Worm (Caenorhabditis elegans) whole organism, young adult: Measurements from ENCODE around the gene W09C2.9.

Experiments
- B0019.2 ChIP-seq: fragments of 200-800 bp; sonication (Bioruptor generic); conservative IDR thresholded peaks from 2 replicates; pipeline ENCODE4 v1.3.6; 2022; ENCODE audit warnings: missing genetic modification reagents, missing genetic modification characterization, missing compliant biosample characterization
- F39B2.1 ChIP-seq: fragments of 200-800 bp; sonication (Bioruptor generic); IDR thresholded peaks from 2 replicates; pipeline ENCODE4 v1.3.6; 2022; ENCODE audit warnings: missing genetic modification reagents, missing genetic modification characterization, missing compliant biosample characterization
- F57A8.1 ChIP-seq: fragments of 200-800 bp; sonication (Bioruptor generic); optimal IDR thresholded peaks from 2 replicates; lab custom pipeline; 2018; ENCODE audit warnings: mild to moderate bottlenecking, missing genetic modification characterization, moderate library complexity, missing compliant biosample characterization
- T07F8.4 ChIP-seq: sonication (generic microtip); optimal IDR thresholded peaks from 2 replicates; lab custom pipeline; 2016; ENCODE audit warnings: mild to moderate bottlenecking, missing genetic modification characterization, moderate library complexity, missing compliant biosample characterization
- Y53F4B.3 ChIP-seq: fragments of 200-800 bp; sonication (Bioruptor generic); IDR thresholded peaks from 2 replicates; pipeline ENCODE4 v1.3.6; 2022; ENCODE audit warnings: missing genetic modification reagents, missing genetic modification characterization, missing compliant biosample characterization
- aptf-2 ChIP-seq: fragments of 200-800 bp; sonication (Bioruptor generic); conservative IDR thresholded peaks from 2 replicates; pipeline ENCODE4 v1.3.6; 2022; ENCODE audit warnings: missing genetic modification reagents, missing genetic modification characterization, missing compliant biosample characterization
- atf-7 ChIP-seq: sonication (generic microtip); optimal IDR thresholded peaks from 2 replicates; lab custom pipeline; 2017; ENCODE audit warnings: mild to moderate bottlenecking, missing genetic modification characterization, missing compliant biosample characterization
- athp-1 ChIP-seq: sonication (generic microtip); optimal IDR thresholded peaks from 2 replicates; lab custom pipeline; 2017; ENCODE audit warnings: mild to moderate bottlenecking, missing genetic modification characterization, missing compliant biosample characterization
- attf-3 ChIP-seq: fragments of 200-800 bp; sonication (Bioruptor generic); conservative IDR thresholded peaks from 2 replicates; pipeline ENCODE4 v1.3.6; 2022; ENCODE audit warnings: missing genetic modification reagents, missing genetic modification characterization, missing compliant biosample characterization
- bed-2 ChIP-seq: fragments of 200-800 bp; sonication (Bioruptor generic); IDR thresholded peaks from 2 replicates; pipeline ENCODE4 v1.3.6; 2022; ENCODE audit warnings: missing genetic modification reagents, missing genetic modification characterization, missing compliant biosample characterization
- cebp-2 ChIP-seq: fragments of 200-800 bp; sonication (Bioruptor generic); IDR thresholded peaks from 2 replicates; pipeline ENCODE4 v1.3.6; 2022; ENCODE audit warnings: missing genetic modification characterization, missing compliant biosample characterization
- dpff-1 ChIP-seq: sonication (generic microtip); optimal IDR thresholded peaks from 2 replicates; lab custom pipeline; 2017; ENCODE audit warnings: mild to moderate bottlenecking, missing genetic modification characterization, missing compliant biosample characterization
- egl-18 ChIP-seq: fragments of 200-800 bp; sonication (Bioruptor generic); IDR thresholded peaks from 2 replicates; pipeline ENCODE4 v1.3.6; 2022; ENCODE audit warnings: missing genetic modification reagents, missing genetic modification characterization, missing compliant biosample characterization
- egrh-3 ChIP-seq: fragments of 200-800 bp; sonication (Bioruptor generic); IDR thresholded peaks from 2 replicates; pipeline ENCODE4 v1.3.6; 2022; ENCODE audit warnings: missing genetic modification reagents, missing genetic modification characterization, missing compliant biosample characterization
- ekl-4 ChIP-seq: fragments of 200-800 bp; sonication (Bioruptor generic); IDR thresholded peaks from 2 replicates; pipeline ENCODE4 v1.3.6; 2022; ENCODE audit warnings: missing genetic modification reagents, missing genetic modification characterization, missing compliant biosample characterization
- ets-4 ChIP-seq: fragments of 200-800 bp; sonication (Bioruptor generic); optimal IDR thresholded peaks from 2 replicates; lab custom pipeline; 2018; ENCODE audit warnings: mild to moderate bottlenecking, missing genetic modification characterization, missing compliant biosample characterization
- fkh-3 ChIP-seq: sonication (generic microtip); optimal IDR thresholded peaks from 2 replicates; lab custom pipeline; 2016; ENCODE audit warnings: mild to moderate bottlenecking, missing genetic modification characterization, missing compliant biosample characterization
- gei-17 ChIP-seq: fragments of 200-800 bp; sonication (Bioruptor generic); optimal IDR thresholded peaks from 2 replicates; lab custom pipeline; 2018; ENCODE audit warnings: mild to moderate bottlenecking, missing genetic modification characterization, missing compliant biosample characterization
- him-1 ChIP-seq: sonication (generic microtip); optimal IDR thresholded peaks from 2 replicates; lab custom pipeline; 2016; ENCODE audit warnings: missing genotype, missing genetic modification reagents, missing genetic modification characterization, missing compliant biosample characterization
- hmg-1.2 ChIP-seq: fragments of 200-800 bp; sonication (Bioruptor generic); IDR thresholded peaks from 2 replicates; pipeline ENCODE4 v1.3.6; 2022; ENCODE audit warnings: missing genetic modification reagents, missing genetic modification characterization, missing compliant biosample characterization
- hrde-1 ChIP-seq: sonication (generic microtip); optimal IDR thresholded peaks from 2 replicates; lab custom pipeline; 2016; ENCODE audit warnings: missing genetic modification characterization, mild to moderate bottlenecking, missing compliant biosample characterization, moderate library complexity, missing genotype, missing genetic modification reagents, borderline replicate concordance
- let-526 ChIP-seq: fragments of 200-800 bp; sonication (Bioruptor generic); IDR thresholded peaks from 2 replicates; pipeline ENCODE4 v1.3.6; 2022; ENCODE audit warnings: missing genetic modification reagents, missing genetic modification characterization, missing compliant biosample characterization
- lin-40 ChIP-seq: sonication (generic microtip); optimal IDR thresholded peaks from 2 replicates; lab custom pipeline; 2016; ENCODE audit warnings: missing genetic modification characterization, mild to moderate bottlenecking, missing compliant biosample characterization, missing genotype, missing genetic modification reagents
- lin-54 ChIP-seq: fragments of 200-800 bp; sonication (Bioruptor generic); optimal IDR thresholded peaks from 2 replicates; lab custom pipeline; 2018; ENCODE audit warnings: mild to moderate bottlenecking, missing genetic modification characterization, missing compliant biosample characterization
- lsl-1 ChIP-seq: fragments of 200-800 bp; sonication (Bioruptor generic); optimal IDR thresholded peaks from 2 replicates; lab custom pipeline; 2018; ENCODE audit warnings: mild to moderate bottlenecking, missing genetic modification characterization, moderate library complexity, missing compliant biosample characterization
- madf-6 ChIP-seq: fragments of 200-800 bp; sonication (Bioruptor generic); IDR thresholded peaks from 2 replicates; pipeline ENCODE4 v1.3.6; 2022; ENCODE audit warnings: missing genetic modification reagents, missing genetic modification characterization, missing compliant biosample characterization
- mes-4 ChIP-seq: sonication (generic microtip); optimal IDR thresholded peaks from 2 replicates; lab custom pipeline; 2016; ENCODE audit warnings: missing genotype, missing genetic modification characterization, missing compliant biosample characterization
- nhr-27 ChIP-seq: fragments of 200-800 bp; sonication (Bioruptor generic); optimal IDR thresholded peaks from 2 replicates; lab custom pipeline; 2018; ENCODE audit warnings: mild to moderate bottlenecking, missing genetic modification characterization, moderate library complexity, missing compliant biosample characterization
- rpc-1 ChIP-seq, 2 experiments: fragments of 150-350 bp in 1 of 2; sonication (generic microtip) in 1 of 2; optimal IDR thresholded peaks; 2 replicates each; lab custom pipeline; 2014 to 2018; ENCODE audit warnings: missing biosample characterization in 1 of 2, missing genetic modification characterization in 1 of 2, missing genetic modification reagents in 1 of 2, missing genotype in 1 of 2
- snpc-1.3 ChIP-seq: sonication (generic microtip); optimal IDR thresholded peaks from 2 replicates; lab custom pipeline; 2017; ENCODE audit warnings: missing genetic modification characterization, mild to moderate bottlenecking, missing compliant biosample characterization, antibody characterized with exemption, moderate library complexity, missing genotype, missing genetic modification reagents; ENCODE audit not compliant: insufficient read depth
- sptf-2 ChIP-seq: fragments of 200-800 bp; sonication (Bioruptor generic); optimal IDR thresholded peaks from 2 replicates; lab custom pipeline; 2018; ENCODE audit warnings: mild to moderate bottlenecking, missing genetic modification characterization, missing compliant biosample characterization
- tlf-1 ChIP-seq: fragments of 200-800 bp; sonication (Bioruptor generic); optimal IDR thresholded peaks from 2 replicates; lab custom pipeline; 2018; ENCODE audit warnings: mild to moderate bottlenecking, missing genetic modification characterization, missing compliant biosample characterization
- unc-130 ChIP-seq: sonication (generic microtip); optimal IDR thresholded peaks from 2 replicates; lab custom pipeline; 2016; ENCODE audit warnings: missing genetic modification reagents, missing genetic modification characterization, missing compliant biosample characterization
- zim-3 ChIP-seq: sonication (generic microtip); optimal IDR thresholded peaks from 2 replicates; lab custom pipeline; 2017; ENCODE audit warnings: mild to moderate bottlenecking, missing genetic modification characterization, moderate library complexity, missing compliant biosample characterization
- ztf-3 ChIP-seq: fragments of 200-800 bp; sonication (Bioruptor generic); optimal IDR thresholded peaks from 2 replicates; lab custom pipeline; 2018; ENCODE audit warnings: mild to moderate bottlenecking, missing genetic modification characterization, missing compliant biosample characterization
- ztf-6 ChIP-seq: fragments of 200-800 bp; sonication (Bioruptor generic); IDR thresholded peaks from 2 replicates; pipeline ENCODE4 v1.3.6; 2022; ENCODE audit warnings: missing genetic modification reagents, missing genetic modification characterization, missing compliant biosample characterization

The W09C2.9 gene

DNA sequence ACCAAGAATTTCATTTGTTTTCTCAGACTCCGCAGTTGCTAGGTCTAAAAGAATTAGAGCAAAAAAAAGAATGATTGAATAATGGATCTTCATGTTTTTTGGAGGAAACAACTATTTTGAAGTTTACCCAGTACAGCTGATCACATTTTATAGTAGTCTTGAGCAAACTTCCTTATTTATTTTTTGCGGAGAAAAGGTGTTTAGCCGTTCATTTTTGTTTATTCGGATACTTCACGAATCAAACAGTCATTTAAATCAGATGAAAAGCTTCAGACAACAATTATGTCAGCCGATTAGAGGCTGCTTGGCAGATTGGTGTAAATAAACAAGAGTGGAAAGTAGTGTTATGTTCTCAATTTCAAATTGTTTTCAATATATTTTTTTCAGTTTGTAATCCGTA, 1.1 kb upstream of the W09C2.9 start, which contains the start of gene W09C2.8:
Gene W09C2.8 (minus strand): TSS at position 101 of the 400 bp plus-strand sequence.
- TF ChIP-seq atf-7 (tag; lab: Kevin White, UChicago) (no peak), hmg-1.2 (GFP tag; lab: Robert Waterston, UW) (no peak), dpff-1 (no peak), let-526 (no peak), tlf-1 (GFP tag; lab: Kevin White, UChicago) (no peak), lsl-1 (GFP tag; lab: Kevin White, UChicago) (no peak), athp-1 (no peak), attf-3 (GFP tag; lab: Robert Waterston, UW) (no peak), F57A8.1 (GFP tag; lab: Kevin White, UChicago) (no peak), zim-3 (no peak), sptf-2 (GFP tag; lab: Kevin White, UChicago) (no peak), cebp-2 (no peak), ets-4 (no peak), fkh-3 (tag; lab: Kevin White, UChicago) (no peak), T07F8.4 (tag; lab: Kevin White, UChicago) (no peak)

DNA sequence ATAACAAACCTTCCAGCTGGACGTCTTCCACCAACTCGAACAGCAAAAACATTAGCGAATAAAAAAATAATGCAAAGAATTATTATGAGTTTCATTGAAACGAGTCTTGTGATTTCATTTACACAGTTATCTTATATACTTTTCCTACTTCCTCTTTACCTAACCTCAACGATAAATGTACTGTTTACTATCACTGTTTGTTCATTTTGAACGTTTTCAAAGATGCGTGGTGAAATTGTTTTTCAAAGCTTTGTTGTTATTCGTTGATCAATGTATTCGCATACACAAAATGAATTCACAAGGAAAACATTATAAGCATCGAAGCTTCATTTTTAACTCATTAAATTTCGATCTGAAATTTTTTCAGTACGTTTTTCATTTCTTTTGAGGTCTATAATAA, 897 bp downstream of the W09C2.9 start, which contains the start of gene W09C2.7:
Gene W09C2.7 (minus strand): TSS at position 101 of the 400 bp plus-strand sequence.
- TF ChIP-seq athp-1 (no peak), nhr-27 (tag; lab: Kevin White, UChicago) (no peak), F39B2.1 (GFP tag; lab: Robert Waterston, UW) (no peak), lin-40 (no peak), ztf-6 (GFP tag; lab: Robert Waterston, UW) (no peak), hrde-1 (tag; lab: Kevin White, UChicago) (no peak), him-1 (tag; lab: Kevin White, UChicago) (no peak), lin-54 (no peak), egl-18 (GFP tag; lab: Robert Waterston, UW) (no peak), rpc-1 (optimal IDR thresholded peaks at IDR 0.05; lab: Kevin White, UChicago) (no peak), rpc-1 (tag; optimal IDR thresholded peaks at IDR 0.05; lab: Kevin White, UChicago) (no peak), ets-4 (no peak), B0019.2 (GFP tag; lab: Robert Waterston, UW) (no peak), ztf-3 (GFP tag; lab: Kevin White, UChicago) (no peak), mes-4 (tag; lab: Kevin White, UChicago) (no peak)

DNA sequence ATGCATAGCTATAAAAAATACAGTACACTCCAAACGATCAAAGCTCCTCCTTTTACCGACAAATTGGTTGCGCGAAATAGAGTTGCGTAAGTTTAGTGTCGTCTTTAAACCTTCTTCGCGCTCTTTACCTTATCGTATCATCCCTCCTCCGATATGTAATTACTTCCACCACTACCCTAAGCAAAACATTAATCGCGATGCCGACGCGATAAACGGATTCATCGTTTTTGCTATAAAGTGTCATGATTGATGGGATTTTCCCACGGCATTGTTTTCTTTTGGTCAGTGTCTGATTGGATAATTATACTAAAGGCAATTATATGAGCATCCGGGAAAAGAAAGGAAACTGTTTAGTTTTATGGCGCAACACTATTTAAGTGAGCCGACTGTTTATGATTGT, 4.3 kb downstream of the W09C2.9 start:
- TF ChIP-seq gei-17 (GFP tag; lab: Kevin White, UChicago) (no peak), ekl-4 (GFP tag; lab: Robert Waterston, UW) (no peak), lin-54 (no peak), aptf-2 (GFP tag; lab: Robert Waterston, UW) (no peak), F57A8.1 (GFP tag; lab: Kevin White, UChicago) (no peak), Y53F4B.3 (GFP tag; lab: Robert Waterston, UW) (no peak), snpc-1.3 (tag; lab: Kevin White, UChicago) (no peak), unc-130 (GFP tag; lab: Kevin White, UChicago) (no peak), madf-6 (GFP tag; lab: Robert Waterston, UW) (no peak), egrh-3 (GFP tag; lab: Robert Waterston, UW) (no peak), zim-3 (no peak), bed-2 (no peak)
